Worm (Caenorhabditis elegans): ENCODE data around the gene ttr-10.

ttr-10 gene

DNA sequence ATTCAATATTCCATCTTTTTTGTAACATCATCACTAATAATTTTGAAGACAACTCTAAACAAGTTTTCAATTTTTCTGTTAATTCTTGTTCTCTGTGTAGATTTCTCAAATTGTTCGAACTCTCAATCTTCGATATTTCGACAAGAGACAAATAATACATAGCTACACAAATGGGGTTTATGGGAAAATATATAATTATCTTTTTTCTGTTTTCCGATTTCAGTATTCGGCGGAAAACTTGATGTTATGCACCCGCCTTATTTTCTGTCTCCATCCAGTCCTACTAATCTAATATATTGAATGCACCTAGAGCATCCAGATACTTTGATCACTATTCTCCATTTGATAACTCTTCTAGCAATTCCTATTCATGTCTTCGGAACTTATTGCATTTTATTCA lies 14.7 kb downstream of the ttr-10 start, which contains the start of gene srh-268:
srh-268 (plus strand) TSS at position 301 of the 400 bp plus-strand sequence.
- no peak for TF ChIP-seq snpc-4 (tag; optimal IDR thresholded peaks at IDR 0.05)
- TF ChIP-seq nhr-28 (tag; optimal IDR thresholded peaks at IDR 0.05), result no peak
- no peak for TF ChIP-seq aly-2 (tag; optimal IDR thresholded peaks at IDR 0.05)

DNA sequence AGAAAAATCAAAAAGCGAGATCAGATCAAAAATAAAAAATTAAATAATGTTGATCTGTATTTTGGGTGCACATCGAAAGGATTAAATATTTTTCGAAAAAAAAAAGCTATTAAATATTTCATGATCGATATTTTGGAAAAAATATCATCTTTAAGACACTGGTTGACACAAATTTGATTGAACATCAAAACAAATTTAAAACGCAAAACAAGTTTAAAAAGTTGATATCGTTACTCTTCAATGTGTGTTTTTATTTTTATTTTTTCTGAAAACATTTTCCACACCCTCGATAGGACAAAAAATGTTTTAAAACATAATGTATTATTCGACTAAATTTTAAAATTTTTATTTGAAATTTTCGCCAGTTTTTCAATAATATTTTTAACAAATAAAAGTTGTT lies 15.7 kb downstream of the ttr-10 start, which contains the start of gene C54F6.12:
C54F6.12 (minus strand) TSS at position 101 of the 400 bp plus-strand sequence.
- TF ChIP-seq pqm-1 (tag; optimal IDR thresholded peaks at IDR 0.05), result no peak
- TF ChIP-seq R02D3.7 (tag; optimal IDR thresholded peaks at IDR 0.05), result no peak
- no peak for TF ChIP-seq lin-15B (tag; optimal IDR thresholded peaks at IDR 0.05)
- TF ChIP-seq aly-2 (tag; optimal IDR thresholded peaks at IDR 0.05), result no peak
- no peak for TF ChIP-seq zag-1 (tag; optimal IDR thresholded peaks at IDR 0.05)
- TF ChIP-seq ceh-82 (tag; optimal IDR thresholded peaks at IDR 0.05), result no peak
- no peak for TF ChIP-seq elt-1 (tag; optimal IDR thresholded peaks at IDR 0.05)
- TF ChIP-seq elt-3 (tag; optimal IDR thresholded peaks at IDR 0.05), result no peak
- TF ChIP-seq sea-2 (GFP tag; optimal IDR thresholded peaks at IDR 0.05), result no peak
- TF ChIP-seq nhr-23 (tag; optimal IDR thresholded peaks at IDR 0.05), result no peak
- no peak for TF ChIP-seq nhr-67 (tag; optimal IDR thresholded peaks at IDR 0.05)
- TF ChIP-seq hmg-11 (tag; optimal IDR thresholded peaks at IDR 0.05), result no peak
- no peak for TF ChIP-seq nhr-28 (tag; optimal IDR thresholded peaks at IDR 0.05)
- no peak for TF ChIP-seq ZK546.5 (tag; optimal IDR thresholded peaks at IDR 0.05)

DNA sequence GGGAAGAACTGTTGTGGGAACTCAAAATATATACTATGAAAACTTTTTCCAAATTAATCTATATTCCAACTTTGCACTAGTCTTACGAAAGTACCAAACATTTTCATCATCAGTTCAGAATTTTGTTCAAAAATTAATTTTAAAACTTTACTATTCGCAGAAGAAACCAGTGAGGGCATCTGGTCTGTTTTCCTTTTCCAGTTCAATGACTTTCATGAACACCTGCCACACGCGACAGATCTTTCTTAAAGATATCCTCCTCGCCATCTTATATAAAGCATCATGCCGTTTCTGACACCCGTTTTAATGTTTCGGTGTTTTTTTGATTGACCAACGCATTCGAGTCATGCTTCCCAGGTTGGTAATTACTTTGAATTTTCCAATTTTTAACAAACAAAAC lies 20.8 kb downstream of the ttr-10 start, which contains the start of gene C54F6.3:
C54F6.3 (plus strand) TSS at position 301 of the 400 bp plus-strand sequence.
- no peak for TF ChIP-seq mdl-1 (tag; optimal IDR thresholded peaks at IDR 0.05)
- no peak for TF ChIP-seq fkh-10 (GFP tag; optimal IDR thresholded peaks at IDR 0.05)
- TF ChIP-seq mml-1 (tag; optimal IDR thresholded peaks at IDR 0.05), result no peak
- TF ChIP-seq skn-1 (tag; optimal IDR thresholded peaks at IDR 0.05), result no peak
- no peak for TF ChIP-seq pqm-1 (tag; optimal IDR thresholded peaks at IDR 0.05)
- TF ChIP-seq unc-62 (GFP tag; optimal IDR thresholded peaks at IDR 0.05), result no peak
- no peak for TF ChIP-seq ama-1 (optimal IDR thresholded peaks at IDR 0.05)
- no peak for TF ChIP-seq nfya-1 (tag; optimal IDR thresholded peaks at IDR 0.05; ENCODE audit: insufficient read depth)
- TF ChIP-seq lin-15B (tag; optimal IDR thresholded peaks at IDR 0.05), result no peak
- no peak for TF ChIP-seq elt-2 (tag; optimal IDR thresholded peaks at IDR 0.05)
- no peak for TF ChIP-seq elt-3 (tag; optimal IDR thresholded peaks at IDR 0.05)
- no peak for TF ChIP-seq nhr-76 (tag; optimal IDR thresholded peaks at IDR 0.05)
- TF ChIP-seq elt-1 (tag; optimal IDR thresholded peaks at IDR 0.05), result no peak
- no peak for TF ChIP-seq ceh-82 (tag; optimal IDR thresholded peaks at IDR 0.05)
- TF ChIP-seq egl-27 (tag; optimal IDR thresholded peaks at IDR 0.05), result no peak

DNA sequence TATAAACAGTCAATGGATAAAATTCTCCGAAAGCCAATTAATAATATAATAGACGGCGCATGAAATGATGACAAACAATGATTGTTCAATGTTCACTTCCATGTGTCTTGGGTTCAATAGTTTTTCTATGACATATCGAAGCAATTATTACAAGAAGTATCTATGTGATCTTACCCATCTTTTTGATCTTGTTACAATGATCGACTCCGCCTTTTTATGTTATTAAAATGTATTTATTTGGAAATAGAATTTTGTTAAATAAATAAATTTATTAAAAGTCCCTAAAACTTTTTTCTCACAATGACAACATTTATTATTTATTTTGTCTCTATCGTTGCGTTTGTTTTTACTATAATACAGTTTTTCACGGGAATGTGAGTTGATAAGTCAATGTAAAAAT lies 23.9 kb downstream of the ttr-10 start, which contains the start of gene swt-2:
swt-2 (plus strand) TSS at position 301 of the 400 bp plus-strand sequence.
- TF ChIP-seq elt-2 (tag; optimal IDR thresholded peaks at IDR 0.05) (no peak), nhr-76 (tag; optimal IDR thresholded peaks at IDR 0.05) (no peak), mml-1 (tag; optimal IDR thresholded peaks at IDR 0.05) (no peak), daf-12 (tag; optimal IDR thresholded peaks at IDR 0.05) (no peak), lsy-12 (tag; optimal IDR thresholded peaks at IDR 0.05) (no peak), hmg-11 (tag; optimal IDR thresholded peaks at IDR 0.05) (no peak), ceh-9 (tag; optimal IDR thresholded peaks at IDR 0.05) (no peak), aly-2 (tag; optimal IDR thresholded peaks at IDR 0.05) (no peak), lin-39 (tag; optimal IDR thresholded peaks at IDR 0.05) (no peak), nhr-23 (tag; optimal IDR thresholded peaks at IDR 0.05) (no peak), ceh-82 (tag; optimal IDR thresholded peaks at IDR 0.05) (no peak), ztf-4 (tag; optimal IDR thresholded peaks at IDR 0.05) (no peak), sea-2 (GFP tag; optimal IDR thresholded peaks at IDR 0.05) (no peak), pha-4 (tag; optimal IDR thresholded peaks at IDR 0.05) (no peak), elt-1 (tag; optimal IDR thresholded peaks at IDR 0.05) (no peak), elt-3 (tag; optimal IDR thresholded peaks at IDR 0.05) (no peak), nhr-237 (tag; optimal IDR thresholded peaks at IDR 0.05) (no peak)

DNA sequence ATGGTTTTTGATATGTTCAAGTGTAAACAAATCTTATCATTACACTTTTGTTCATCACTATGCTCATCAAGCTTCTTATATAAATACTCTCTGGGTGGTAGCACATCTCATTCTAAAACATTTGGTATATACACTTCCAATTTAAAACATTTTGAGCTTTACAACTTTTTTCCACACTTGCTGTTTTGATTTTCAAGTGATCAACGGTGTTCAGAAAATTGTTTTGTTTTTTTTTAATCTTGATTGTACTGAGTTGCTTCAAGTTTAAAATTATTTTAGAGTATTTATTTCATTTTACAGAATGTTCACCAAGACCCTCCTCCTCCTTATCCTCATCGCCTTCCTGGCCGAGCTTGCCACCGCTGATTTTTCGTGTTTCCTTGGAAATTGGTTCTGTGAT lies 24.9 kb downstream of the ttr-10 start, which contains the start of gene C54F6.5:
C54F6.5 (plus strand) TSS at position 301 of the 400 bp plus-strand sequence.
- no peak for TF ChIP-seq jun-1 (tag; optimal IDR thresholded peaks at IDR 0.05)
- no peak for TF ChIP-seq snpc-4 (tag; optimal IDR thresholded peaks at IDR 0.05)
- TF ChIP-seq egl-27 (tag; optimal IDR thresholded peaks at IDR 0.05), result no peak
- TF ChIP-seq fkh-10 (GFP tag; optimal IDR thresholded peaks at IDR 0.05), result no peak

Data from whole organism, L3 larva.